Fruit fly (Drosophila melanogaster) whole organism, embryonic: ENCODE measurements around the gene prd1.

Experiments used
- ATbp ChIP-seq: fragments of 200-800 bp; sonication (Bioruptor generic); optimal IDR thresholded peaks from 2 replicates; lab custom pipeline; 2017; ENCODE audit warnings: missing biosample characterization, mild to moderate bottlenecking, missing genetic modification characterization, missing genetic modification reagents
- Abd-B ChIP-seq: fragments of 200-800 bp; sonication (Bioruptor generic); optimal IDR thresholded peaks from 2 replicates; lab custom pipeline; 2018; ENCODE audit warnings: missing biosample characterization, mild to moderate bottlenecking, missing genetic modification characterization, moderate library complexity
- Adf1 ChIP-seq: fragments of 200-800 bp; sonication (Bioruptor generic); IDR thresholded peaks from 2 replicates; pipeline ENCODE4 v1.3.6; 2022; ENCODE audit warnings: missing biosample characterization, missing genetic modification characterization
- B-H1 ChIP-seq: fragments of 200-800 bp; sonication (Bioruptor generic); IDR thresholded peaks from 3 replicates; pipeline ENCODE4 v1.3.6; 2022; ENCODE audit warnings: missing biosample characterization, missing genetic modification characterization
- B-H2 ChIP-seq: fragments of 200-800 bp; sonication (Bioruptor generic); optimal IDR thresholded peaks from 2 replicates; lab custom pipeline; 2018; ENCODE audit warnings: missing biosample characterization, mild to moderate bottlenecking, missing genetic modification characterization
- CG11085 ChIP-seq: fragments of 200-800 bp; sonication (Bioruptor generic); IDR thresholded peaks from 2 replicates; pipeline ENCODE4 v1.3.6; 2022; ENCODE audit warnings: missing biosample characterization, missing genetic modification characterization
- CG11093 ChIP-seq: fragments of 200-800 bp; sonication (Bioruptor generic); IDR thresholded peaks from 3 replicates; pipeline ENCODE4 v1.3.6; 2022; ENCODE audit warnings: missing biosample characterization, missing genetic modification characterization
- CG12299 ChIP-seq: fragments of 200-800 bp; sonication (Bioruptor generic); optimal IDR thresholded peaks from 2 replicates; lab custom pipeline; 2018; ENCODE audit warnings: missing biosample characterization, mild to moderate bottlenecking, missing genetic modification characterization
- CG13296 ChIP-seq: fragments of 200-800 bp; sonication (Bioruptor generic); optimal IDR thresholded peaks from 3 replicates; lab custom pipeline; 2018; ENCODE audit warnings: missing biosample characterization, mild to moderate bottlenecking, missing genetic modification characterization
- CG17912 ChIP-seq: fragments of 200-800 bp; sonication (Bioruptor generic); optimal IDR thresholded peaks from 2 replicates; lab custom pipeline; 2018; ENCODE audit warnings: missing biosample characterization, mild to moderate bottlenecking, missing genetic modification characterization
- CG2678 ChIP-seq: fragments of 200-800 bp; sonication (Bioruptor generic); optimal IDR thresholded peaks from 3 replicates; lab custom pipeline; 2019; ENCODE audit warnings: missing biosample characterization, mild to moderate bottlenecking, missing genetic modification characterization, moderate library complexity
- CG2712 ChIP-seq: fragments of 200-800 bp; optimal IDR thresholded peaks from 3 replicates; lab custom pipeline; 2019; ENCODE audit warnings: missing biosample characterization, mild to moderate bottlenecking, missing genetic modification characterization, moderate library complexity
- CG34224 ChIP-seq: fragments of 200-800 bp; sonication (Bioruptor generic); IDR thresholded peaks from 3 replicates; pipeline ENCODE4 v1.3.6; 2022; ENCODE audit warnings: missing biosample characterization, missing genetic modification characterization; ENCODE audit not compliant: partially characterized antibody
- CG5180 ChIP-seq: fragments of 200-800 bp; sonication (Bioruptor generic); optimal IDR thresholded peaks from 3 replicates; lab custom pipeline; 2017; ENCODE audit warnings: missing biosample characterization, missing genetic modification characterization, mild to moderate bottlenecking, moderate library complexity, missing genetic modification reagents
- CG5953 ChIP-seq: fragments of 200-800 bp; sonication (Bioruptor generic); IDR thresholded peaks from 2 replicates; pipeline ENCODE4 v1.3.6; 2022; ENCODE audit warnings: missing biosample characterization, missing genetic modification characterization
- CG6654 ChIP-seq: fragments of 200-800 bp; sonication (Bioruptor generic); optimal IDR thresholded peaks from 2 replicates; lab custom pipeline; 2017; ENCODE audit warnings: missing biosample characterization, mild to moderate bottlenecking, missing genetic modification characterization
- CG6765 ChIP-seq: fragments of 200-800 bp; sonication (Bioruptor generic); optimal IDR thresholded peaks from 3 replicates; lab custom pipeline; 2017; ENCODE audit warnings: missing biosample characterization, mild to moderate bottlenecking, missing genetic modification characterization
- CG7786 ChIP-seq: fragments of 200-800 bp; sonication (Bioruptor generic); optimal IDR thresholded peaks from 2 replicates; lab custom pipeline; 2016; ENCODE audit warnings: missing biosample characterization, missing genetic modification characterization
- CG7839 ChIP-seq: fragments of 200-800 bp; sonication (Bioruptor generic); optimal IDR thresholded peaks from 3 replicates; lab custom pipeline; 2018; ENCODE audit warnings: missing biosample characterization, mild to moderate bottlenecking, missing genetic modification characterization, moderate library complexity
- CG7963 ChIP-seq: fragments of 200-800 bp; sonication (Bioruptor generic); IDR thresholded peaks from 3 replicates; pipeline ENCODE4 v1.3.6; 2022; ENCODE audit warnings: missing biosample characterization, missing genetic modification characterization; ENCODE audit not compliant: partially characterized antibody
- CG7987 ChIP-seq: fragments of 200-800 bp; sonication (Bioruptor generic); optimal IDR thresholded peaks from 2 replicates; lab custom pipeline; 2018; ENCODE audit warnings: missing biosample characterization, mild to moderate bottlenecking, missing genetic modification characterization, moderate library complexity
- CG8089 ChIP-seq: fragments of 200-800 bp; sonication (Bioruptor generic); optimal IDR thresholded peaks from 3 replicates; lab custom pipeline; 2016; ENCODE audit warnings: missing biosample characterization, missing genetic modification characterization
- CG9609 ChIP-seq: fragments of 200-800 bp; sonication (Bioruptor generic); optimal IDR thresholded peaks from 3 replicates; lab custom pipeline; 2016; ENCODE audit warnings: missing biosample characterization, missing genetic modification characterization
- CG9797 ChIP-seq: fragments of 200-800 bp; sonication (Bioruptor generic); optimal IDR thresholded peaks from 3 replicates; lab custom pipeline; 2018; ENCODE audit warnings: missing biosample characterization, mild to moderate bottlenecking, missing genetic modification characterization
- Doc3 ChIP-seq: fragments of 200-800 bp; sonication (Bioruptor generic); IDR thresholded peaks from 3 replicates; pipeline ENCODE4 v1.3.6; 2022; ENCODE audit warnings: missing biosample characterization, missing genetic modification characterization; ENCODE audit not compliant: partially characterized antibody
- Drgx ChIP-seq: fragments of 200-800 bp; sonication (Bioruptor generic); IDR thresholded peaks from 2 replicates; pipeline ENCODE4 v1.3.6; 2022; ENCODE audit warnings: missing biosample characterization, missing genetic modification characterization
- GATAe ChIP-seq: fragments of 200-800 bp; sonication (Bioruptor generic); conservative IDR thresholded peaks from 2 replicates; pipeline ENCODE4 v1.3.6; 2022; ENCODE audit warnings: missing biosample characterization, missing genetic modification characterization
- HHEX ChIP-seq: fragments of 200-800 bp; sonication (Bioruptor generic); optimal IDR thresholded peaks from 3 replicates; lab custom pipeline; 2017; ENCODE audit warnings: missing biosample characterization, mild to moderate bottlenecking, missing genetic modification characterization, missing genetic modification reagents
- Hr78 ChIP-seq, 2 experiments: fragments of 200-800 bp in 1 of 2; fragments of >200 bp in 1 of 2; sonication (Bioruptor generic) in 1 of 2; optimal IDR thresholded peaks; 2 replicates each; lab custom pipeline; 2017 to 2019; ENCODE audit warnings: missing biosample characterization in 2 of 2, missing genetic modification characterization in 2 of 2, mild to moderate bottlenecking in 1 of 2, moderate library complexity in 1 of 2
- Oaz ChIP-seq: fragments of 200-800 bp; sonication (Bioruptor generic); IDR thresholded peaks from 2 replicates; pipeline ENCODE4 v1.3.6; 2022; ENCODE audit warnings: missing biosample characterization, missing genetic modification characterization
- Sin3A ChIP-seq: fragments of >200 bp; optimal IDR thresholded peaks from 2 replicates; lab custom pipeline; 2018
- Sox100B ChIP-seq: fragments of 200-800 bp; sonication (Bioruptor generic); optimal IDR thresholded peaks from 3 replicates; lab custom pipeline; 2018; ENCODE audit warnings: missing biosample characterization, mild to moderate bottlenecking, missing genetic modification characterization
- Sry-β ChIP-seq: fragments of 200-800 bp; sonication (Bioruptor generic); optimal IDR thresholded peaks from 2 replicates; lab custom pipeline; 2018; ENCODE audit warnings: missing biosample characterization, mild to moderate bottlenecking, missing genetic modification characterization, moderate library complexity
- Sry-δ ChIP-seq: fragments of 200-800 bp; sonication (Bioruptor generic); optimal IDR thresholded peaks from 2 replicates; lab custom pipeline; 2016; ENCODE audit warnings: missing biosample characterization, missing genetic modification characterization
- Xrp1 ChIP-seq: fragments of 200-800 bp; sonication (Bioruptor generic); IDR thresholded peaks from 2 replicates; pipeline ENCODE4 v1.3.6; 2022; ENCODE audit warnings: missing biosample characterization, missing genetic modification characterization
- bcd ChIP-seq: fragments of 200-800 bp; sonication (Bioruptor generic); optimal IDR thresholded peaks from 2 replicates; lab custom pipeline; 2017; ENCODE audit warnings: missing biosample characterization, mild to moderate bottlenecking, missing genetic modification characterization
- chm ChIP-seq: fragments of 200-800 bp; sonication (Bioruptor generic); IDR thresholded peaks from 2 replicates; pipeline ENCODE4 v1.3.6; 2022; ENCODE audit warnings: missing biosample characterization, missing genetic modification characterization
- crol ChIP-seq: fragments of 200-800 bp; sonication (Bioruptor generic); IDR thresholded peaks from 2 replicates; pipeline ENCODE4 v1.3.6; 2022; ENCODE audit warnings: missing biosample characterization, missing genetic modification characterization
- cwo ChIP-seq: fragments of 200-800 bp; sonication (Bioruptor generic); optimal IDR thresholded peaks from 3 replicates; lab custom pipeline; 2017; ENCODE audit warnings: missing biosample characterization, missing genetic modification characterization, mild to moderate bottlenecking, moderate library complexity, missing genetic modification reagents
- grn ChIP-seq: fragments of 200-800 bp; sonication (Bioruptor generic); optimal IDR thresholded peaks from 3 replicates; lab custom pipeline; 2017; ENCODE audit warnings: missing biosample characterization, missing genetic modification characterization
- insv ChIP-seq, 2 experiments: fragments of 200-800 bp; sonication (Bioruptor generic); optimal IDR thresholded peaks; 3 replicates each; lab custom pipeline; 2016 to 2018; ENCODE audit warnings: missing biosample characterization in 2 of 2, missing genetic modification characterization in 2 of 2
- ken ChIP-seq: fragments of 200-800 bp; sonication (Bioruptor generic); IDR thresholded peaks from 3 replicates; pipeline ENCODE4 v1.3.6; 2022; ENCODE audit warnings: missing biosample characterization, missing genetic modification characterization
- lilli ChIP-seq: fragments of 200-800 bp; sonication (Bioruptor generic); optimal IDR thresholded peaks from 3 replicates; lab custom pipeline; 2016; ENCODE audit warnings: missing biosample characterization, missing genetic modification characterization
- p53 ChIP-seq: fragments of 200-800 bp; sonication (Bioruptor generic); optimal IDR thresholded peaks from 2 replicates; lab custom pipeline; 2016; ENCODE audit warnings: missing biosample characterization, missing genetic modification characterization
- pros ChIP-seq: fragments of 200-800 bp; sonication (Bioruptor generic); optimal IDR thresholded peaks from 3 replicates; lab custom pipeline; 2019; ENCODE audit warnings: missing biosample characterization, mild to moderate bottlenecking, missing genetic modification characterization, moderate library complexity
- repo ChIP-seq: fragments of 200-800 bp; sonication (Bioruptor generic); optimal IDR thresholded peaks from 2 replicates; lab custom pipeline; 2016; ENCODE audit warnings: missing biosample characterization, missing genetic modification characterization
- rib ChIP-seq: fragments of 200-800 bp; sonication (Bioruptor generic); IDR thresholded peaks from 2 replicates; pipeline ENCODE4 v1.3.6; 2022; ENCODE audit warnings: missing biosample characterization, missing genetic modification characterization
- ro ChIP-seq: fragments of 200-800 bp; sonication (Bioruptor generic); IDR thresholded peaks from 2 replicates; pipeline ENCODE4 v1.3.6; 2022; ENCODE audit warnings: missing biosample characterization, missing genetic modification characterization
- unc-4 ChIP-seq: fragments of 200-800 bp; sonication (Bioruptor generic); IDR thresholded peaks from 2 replicates; pipeline ENCODE4 v1.3.6; 2022; ENCODE audit warnings: missing biosample characterization, missing genetic modification characterization; ENCODE audit not compliant: partially characterized antibody
- zfh1 ChIP-seq: fragments of 200-800 bp; sonication (Bioruptor generic); IDR thresholded peaks from 3 replicates; pipeline ENCODE4 v1.3.6; 2022; ENCODE audit warnings: missing biosample characterization, missing genetic modification characterization

The prd1 gene

dm6 chr3R:11779357-11780018 is 7.3 kb downstream of the prd1 start (continued):
- TF ChIP-seq CG5180 (GFP tag; lab: Kevin White, UChicago) (no peak), Adf1 (no peak), Oaz (GFP tag; lab: Robert Waterston, UW) (no peak), grn (GFP tag; lab: Kevin White, UChicago) (peak; percentile 20), CG5953 (GFP tag; lab: Robert Waterston, UW) (peak; percentile 50; the same call in 1 of the 2 replicates), CG2678 (peak; percentile 78), CG9609 (peak; percentile 20), zfh1 (GFP tag; lab: Robert Waterston, UW) (peak; percentile 76), CG7963 (GFP tag; lab: Robert Waterston, UW) (no peak), CG8089 (GFP tag; lab: Kevin White, UChicago) (peak; percentile 31), rib (no peak), Sox100B (GFP tag; lab: Kevin White, UChicago) (peak; percentile 76), HHEX (peak; percentile 18), Hr78 (GFP tag; optimal IDR thresholded peaks at IDR 0.05; lab: Kevin White, UChicago) (peak in 1 of 2 experiments; percentile 14), cwo (GFP tag; lab: Kevin White, UChicago) (no peak), ken (GFP tag; lab: Robert Waterston, UW) (peak; percentile 48; the same call in 1 of the 3 replicates), Doc3 (GFP tag; lab: Robert Waterston, UW) (no peak), unc-4 (GFP tag; lab: Robert Waterston, UW) (no peak), ATbp (GFP tag; lab: Kevin White, UChicago) (peak; percentile 69), CG34224 (GFP tag; lab: Robert Waterston, UW) (no peak), bcd (peak; percentile 66), ro (GFP tag; lab: Robert Waterston, UW) (no peak), CG7839 (tag; lab: Kevin White, UChicago) (peak; percentile 84), chm (GFP tag; lab: Robert Waterston, UW) (peak; percentile 39; the same call in 1 of the 2 replicates), lilli (GFP tag; lab: Kevin White, UChicago) (peak; percentile 61), Drgx (GFP tag; lab: Robert Waterston, UW) (peak; percentile 72), CG6765 (GFP tag; lab: Kevin White, UChicago) (no peak), CG7987 (GFP tag; lab: Kevin White, UChicago) (no peak), Sry-δ (GFP tag; lab: Kevin White, UChicago) (peak; percentile 1), CG13296 (no peak), Sin3A (no peak), Xrp1 (GFP tag; lab: Robert Waterston, UW) (peak; percentile 77), pros (GFP tag; lab: Kevin White, UChicago) (peak; percentile 65), Sry-β (GFP tag; lab: Kevin White, UChicago) (peak; percentile 60), CG7786 (GFP tag; lab: Kevin White, UChicago) (peak; percentile 49), CG11085 (no peak), CG2712 (peak; percentile 94), p53 (GFP tag; lab: Kevin White, UChicago) (no peak), GATAe (no peak), CG17912 (GFP tag; lab: Kevin White, UChicago) (no peak), CG12299 (tag; lab: Kevin White, UChicago) (peak; percentile 4), repo (GFP tag; lab: Kevin White, UChicago) (peak; percentile 3), B-H1 (GFP tag; lab: Robert Waterston, UW) (no peak; the same call in 2 of the 3 replicates), CG6654 (peak; percentile 41), Abd-B (peak; percentile 81), CG11093 (no peak), insv (GFP tag; optimal IDR thresholded peaks at IDR 0.05; lab: Kevin White, UChicago) (no peak), crol (GFP tag; lab: Robert Waterston, UW) (peak; percentile 95), CG9797 (GFP tag; lab: Kevin White, UChicago) (peak; percentile 4), B-H2 (GFP tag; lab: Kevin White, UChicago) (no peak)
